Worm (Caenorhabditis elegans): ENCODE data around the gene K03B4.1.

K03B4.1 gene

DNA sequence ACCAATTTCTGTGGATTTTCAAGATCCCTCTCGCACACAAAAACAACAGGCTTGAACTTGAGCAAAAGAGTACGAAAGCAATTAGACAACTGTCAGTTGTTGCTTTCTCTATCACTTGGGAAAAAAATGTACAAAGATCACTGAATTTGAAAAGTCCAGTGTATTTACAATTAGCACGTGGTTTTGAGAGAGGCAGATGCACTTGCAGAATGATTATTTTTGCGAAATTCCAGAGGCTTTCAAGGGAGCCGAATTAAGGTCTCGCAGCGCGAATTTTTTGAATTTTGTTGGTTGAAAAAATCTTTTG lies 4.1 kb downstream of the K03B4.1 start (continued):
- no peak for TF ChIP-seq Y53G8AR.9 (GFP tag; conservative IDR thresholded peaks at IDR 0.05)
- TF ChIP-seq lin-26 (GFP tag; IDR thresholded peaks at IDR 0.05), result no peak
- no peak for TF ChIP-seq ceh-91 (GFP tag; IDR thresholded peaks at IDR 0.05)
- no peak for TF ChIP-seq ama-1 (optimal IDR thresholded peaks at IDR 0.05)
- no peak for TF ChIP-seq ama-1 (GFP tag; optimal IDR thresholded peaks at IDR 0.05)
- no peak for TF ChIP-seq repo-1 (tag; optimal IDR thresholded peaks at IDR 0.05)
- no peak for TF ChIP-seq sdz-38 (tag; optimal IDR thresholded peaks at IDR 0.05)

DNA sequence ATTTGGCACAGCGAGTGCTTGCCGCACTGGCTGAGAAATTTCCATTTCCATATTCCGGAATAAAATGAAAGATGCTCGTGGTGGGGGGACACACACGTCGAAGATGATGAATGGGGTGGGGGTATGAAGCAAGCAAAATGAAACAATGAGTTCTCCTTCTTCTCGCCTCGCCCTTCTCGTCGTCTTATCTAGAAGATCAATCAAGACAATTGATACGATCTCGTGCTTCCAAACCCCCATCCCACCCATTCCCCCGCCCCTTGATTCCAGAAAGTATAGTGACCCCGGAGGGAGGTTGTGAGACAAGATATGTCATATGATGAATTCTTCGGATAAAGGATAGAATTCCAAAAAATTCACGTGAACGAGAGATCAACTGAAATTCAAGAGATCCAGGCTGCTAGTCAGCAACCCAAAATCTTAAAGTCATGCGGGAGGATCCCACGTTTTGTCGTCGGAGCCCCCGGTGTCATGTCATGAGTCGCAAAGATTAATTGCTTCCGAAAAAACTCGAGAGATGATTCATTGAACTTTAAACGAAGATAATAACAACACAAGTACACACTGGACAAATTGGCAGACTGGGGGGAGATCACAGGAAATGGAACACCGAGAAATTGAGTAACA lies 5.4 kb downstream of the K03B4.1 start:
- TF ChIP-seq lir-1 (GFP tag; conservative IDR thresholded peaks at IDR 0.05), result no peak
- no peak for TF ChIP-seq somi-1 (GFP tag; optimal IDR thresholded peaks at IDR 0.05)
- TF ChIP-seq rpc-1 (optimal IDR thresholded peaks at IDR 0.05), result no peak
- no peak for TF ChIP-seq rpc-1 (tag; optimal IDR thresholded peaks at IDR 0.05)
- no peak for TF ChIP-seq snpc-3.4 (tag; optimal IDR thresholded peaks at IDR 0.05)
- peak; percentile 26 for TF ChIP-seq K12H6.12 (tag; optimal IDR thresholded peaks at IDR 0.05)
- no peak for TF ChIP-seq nhr-80 (tag; optimal IDR thresholded peaks at IDR 0.05)
- TF ChIP-seq ets-4 (GFP tag; optimal IDR thresholded peaks at IDR 0.05), result no peak
- TF ChIP-seq sptf-2 (GFP tag; optimal IDR thresholded peaks at IDR 0.05), result no peak
- TF ChIP-seq bed-1 (GFP tag; IDR thresholded peaks at IDR 0.05), result no peak
- no peak for TF ChIP-seq D2030.7 (GFP tag; IDR thresholded peaks at IDR 0.05)
- TF ChIP-seq ceh-100 (GFP tag; IDR thresholded peaks at IDR 0.05), result no peak
- TF ChIP-seq ztf-6 (GFP tag; IDR thresholded peaks at IDR 0.05), result no peak
- no peak for TF ChIP-seq lsl-1 (GFP tag; optimal IDR thresholded peaks at IDR 0.05)
- no peak for TF ChIP-seq F33H1.4 (GFP tag; IDR thresholded peaks at IDR 0.05)
- peak; percentile 16 for TF ChIP-seq dpff-1 (tag; optimal IDR thresholded peaks at IDR 0.05)

DNA sequence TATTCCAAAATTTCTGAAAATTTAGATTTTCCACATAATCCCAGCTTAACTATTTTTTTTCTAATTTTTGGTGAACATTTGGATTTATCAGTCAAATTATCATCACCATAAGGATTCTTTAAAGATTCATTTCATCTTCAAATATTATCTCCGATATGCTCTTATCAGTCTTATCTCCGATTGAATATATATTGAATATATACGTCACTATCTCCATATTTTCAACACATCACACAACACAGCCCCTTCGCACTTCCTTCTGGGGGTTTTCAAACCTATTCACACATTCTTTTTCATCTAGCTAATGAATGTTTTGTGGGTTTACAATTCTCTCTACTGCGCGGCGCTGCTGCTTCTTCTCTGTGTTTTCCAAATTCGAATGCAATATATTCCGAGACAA lies 9.5 kb downstream of the K03B4.1 start:
- TF ChIP-seq mel-28 (tag; optimal IDR thresholded peaks at IDR 0.05; ENCODE audit: borderline replicate concordance) (no peak), madf-6 (GFP tag; IDR thresholded peaks at IDR 0.05) (no peak), zfh-2 (GFP tag; conservative IDR thresholded peaks at IDR 0.05) (no peak), egrh-3 (GFP tag; IDR thresholded peaks at IDR 0.05) (no peak), F57A8.1 (GFP tag; optimal IDR thresholded peaks at IDR 0.05) (no peak), gei-17 (GFP tag; optimal IDR thresholded peaks at IDR 0.05) (no peak)

ce11 chrV:4700189-4700588 lies 11.1 kb downstream of the K03B4.1 start, which contains the start of gene ZC266.1:
TSS of gene ZC266.1 (minus strand) at chrV:4700289.
- no peak for TF ChIP-seq tbx-9 (tag; optimal IDR thresholded peaks at IDR 0.05; ENCODE audit: borderline replicate concordance)
- TF ChIP-seq mcd-1 (GFP tag; IDR thresholded peaks at IDR 0.05), result no peak
- TF ChIP-seq unc-130 (GFP tag; optimal IDR thresholded peaks at IDR 0.05), result no peak
- TF ChIP-seq rpc-1 (optimal IDR thresholded peaks at IDR 0.05), result no peak
- no peak for TF ChIP-seq rpc-1 (tag; optimal IDR thresholded peaks at IDR 0.05)
- no peak for TF ChIP-seq pbrm-1 (GFP tag; IDR thresholded peaks at IDR 0.05)
- TF ChIP-seq ZK185.1 (tag; optimal IDR thresholded peaks at IDR 0.05; ENCODE audit: poor library complexity, severe bottlenecking), result no peak

DNA sequence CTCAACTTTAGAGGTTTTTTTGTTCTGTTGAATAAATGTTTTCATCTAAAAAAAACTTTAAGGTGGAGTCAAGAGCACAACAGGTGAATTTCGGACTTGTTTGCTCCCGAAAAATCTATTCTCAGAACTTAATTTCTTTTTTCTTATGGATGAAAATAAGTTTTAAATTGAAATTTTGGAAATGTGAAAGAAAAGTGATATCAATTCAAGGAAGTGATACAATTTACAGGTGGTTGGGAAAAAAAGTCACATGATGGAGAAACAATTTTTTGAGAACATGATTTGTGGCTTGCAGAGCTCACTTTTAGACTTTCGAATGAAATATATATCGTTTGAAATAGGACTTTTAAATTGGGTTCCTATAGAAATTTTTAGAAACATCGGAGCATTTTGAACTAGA lies 18.5 kb downstream of the K03B4.1 start:
- no peak for TF ChIP-seq ama-1 (optimal IDR thresholded peaks at IDR 0.05)
- TF ChIP-seq ama-1 (GFP tag; optimal IDR thresholded peaks at IDR 0.05), result no peak
- no peak for TF ChIP-seq nfya-1 (tag; optimal IDR thresholded peaks at IDR 0.05; ENCODE audit: borderline replicate concordance, insufficient read depth)
- no peak for TF ChIP-seq snpc-1.1 (tag; optimal IDR thresholded peaks at IDR 0.05; ENCODE audit: insufficient read depth)
- no peak for TF ChIP-seq B0019.2 (GFP tag; conservative IDR thresholded peaks at IDR 0.05)
- TF ChIP-seq lir-1 (GFP tag; conservative IDR thresholded peaks at IDR 0.05), result no peak
- TF ChIP-seq atf-7 (tag; optimal IDR thresholded peaks at IDR 0.05), result no peak
- TF ChIP-seq hlh-26 (GFP tag; conservative IDR thresholded peaks at IDR 0.05), result no peak
- no peak for TF ChIP-seq nfyb-1 (GFP tag; IDR thresholded peaks at IDR 0.05)
- TF ChIP-seq madf-10 (tag; optimal IDR thresholded peaks at IDR 0.05), result no peak
